Fruit fly (Drosophila melanogaster): ENCODE results near the gene nes.

DNA sequence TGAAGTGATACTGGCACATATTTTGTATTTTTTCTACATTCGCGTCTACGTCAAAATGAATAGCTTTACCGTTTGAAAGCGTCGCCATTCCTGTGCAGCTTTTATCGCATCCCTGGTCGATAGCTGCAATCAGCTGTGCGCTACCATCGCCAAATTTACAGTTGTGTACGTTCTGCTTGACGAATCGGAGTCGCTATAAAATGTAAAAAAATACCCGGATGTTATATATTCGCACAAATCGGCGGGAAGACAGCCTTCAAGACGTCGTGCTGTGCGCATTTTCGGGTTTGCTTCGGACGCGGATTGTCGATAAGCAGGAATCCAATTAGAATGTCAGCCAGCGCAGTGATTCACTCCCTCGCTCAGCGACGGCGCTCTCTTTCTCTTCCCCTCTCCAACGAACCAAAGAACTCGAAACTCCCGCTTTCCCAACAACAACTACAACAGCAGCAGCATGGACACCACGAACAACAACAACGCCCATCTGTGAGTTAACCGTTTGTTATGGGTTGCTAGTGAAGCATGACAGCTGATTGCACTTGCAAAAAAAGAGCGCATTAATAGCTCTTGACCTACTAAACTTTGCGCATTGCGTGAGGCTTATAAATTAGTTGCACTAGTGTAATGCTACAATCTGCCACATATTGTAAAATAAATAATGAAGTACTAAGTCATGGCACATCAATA is 34.3 kb upstream of the nes start:
- TF ChIP-seq CG7745 (tag; optimal IDR thresholded peaks at IDR 0.05) (no peak), Asciz (GFP tag; optimal IDR thresholded peaks at IDR 0.05) (no peak), ERR (GFP tag; optimal IDR thresholded peaks at IDR 0.05) (no peak), nmo (GFP tag; optimal IDR thresholded peaks at IDR 0.05) (no peak), eyg (GFP tag; optimal IDR thresholded peaks at IDR 0.05) (no peak), CG18262 (tag; optimal IDR thresholded peaks at IDR 0.05) (no peak), CG34376 (GFP tag; optimal IDR thresholded peaks at IDR 0.05) (no peak), CG12155 (GFP tag; optimal IDR thresholded peaks at IDR 0.05) (no peak), amos (GFP tag; IDR thresholded peaks at IDR 0.05; ENCODE audit: partially characterized antibody) (no peak; the same call in 1 of the 2 replicates), Stat92E (GFP tag; optimal IDR thresholded peaks at IDR 0.05) (no peak), CG8359 (GFP tag; optimal IDR thresholded peaks at IDR 0.05; ENCODE audit: borderline replicate concordance) (no peak), slp2 (GFP tag; optimal IDR thresholded peaks at IDR 0.05) (no peak), Dip2 (GFP tag; IDR thresholded peaks at IDR 0.05) (no peak)

All from whole organism, embryonic.